Fruit fly (Drosophila melanogaster): ENCODE data around the gene Ubqn.

Ubqn gene

DNA sequence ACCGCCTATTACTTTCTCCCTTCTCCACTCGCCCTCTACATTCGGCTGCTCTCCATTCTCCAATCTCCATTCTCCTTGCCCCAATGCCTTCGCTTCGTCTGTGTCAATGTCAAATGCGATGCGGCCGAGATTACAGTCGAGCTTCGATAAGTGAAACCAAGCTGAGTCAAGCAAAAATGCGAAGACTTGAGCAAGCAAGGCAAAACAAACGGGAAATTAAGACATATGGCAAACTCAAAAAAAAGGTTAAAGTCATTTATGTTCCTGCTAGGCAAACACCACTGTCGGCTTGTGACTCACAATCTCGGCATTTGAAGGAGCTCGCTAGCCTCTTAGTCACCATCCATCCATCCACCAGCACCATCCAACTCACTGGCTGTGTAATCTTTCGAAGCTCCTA, 15.2 kb upstream of the Ubqn start (continued):
- TF ChIP-seq CG8319 (GFP tag; optimal IDR thresholded peaks at IDR 0.05) (peak; percentile 98), esn (GFP tag; optimal IDR thresholded peaks at IDR 0.05) (peak; percentile 100), fd59A (GFP tag; optimal IDR thresholded peaks at IDR 0.05) (peak; percentile 98), Eip78C (GFP tag) (peak; percentile 100), topi (GFP tag; optimal IDR thresholded peaks at IDR 0.05) (peak; percentile 99), Eip75B (GFP tag; optimal IDR thresholded peaks at IDR 0.05) (peak; percentile 99), Hr4 (GFP tag; optimal IDR thresholded peaks at IDR 0.05) (peak; percentile 97), CG32006 (GFP tag; optimal IDR thresholded peaks at IDR 0.05) (peak; percentile 97), CG11762 (GFP tag; optimal IDR thresholded peaks at IDR 0.05; ENCODE audit: insufficient read depth) (peak; percentile 97), fd85E (GFP tag; optimal IDR thresholded peaks at IDR 0.05) (peak; percentile 96), CG4318 (GFP tag; optimal IDR thresholded peaks at IDR 0.05) (peak; percentile 95), pdm3 (GFP tag; optimal IDR thresholded peaks at IDR 0.05) (peak; percentile 99), ss (GFP tag; optimal IDR thresholded peaks at IDR 0.05) (peak; percentile 97 to 98), cyc (GFP tag; optimal IDR thresholded peaks at IDR 0.05) (peak; percentile 99), CG16779 (tag; optimal IDR thresholded peaks at IDR 0.05) (peak; percentile 95), Sox14 (GFP tag; optimal IDR thresholded peaks at IDR 0.05) (peak; percentile 100), CG34406 (GFP tag; optimal IDR thresholded peaks at IDR 0.05) (peak; percentile 98), Lpt (GFP tag; optimal IDR thresholded peaks at IDR 0.05) (peak; percentile 98), vri (GFP tag; optimal IDR thresholded peaks at IDR 0.05) (peak; percentile 99), CG10631 (GFP tag; optimal IDR thresholded peaks at IDR 0.05) (peak; percentile 99), CG3919 (GFP tag; optimal IDR thresholded peaks at IDR 0.05) (peak; percentile 99), CG6854 (GFP tag; optimal IDR thresholded peaks at IDR 0.05) (peak; percentile 98), fkh (GFP tag; optimal IDR thresholded peaks at IDR 0.05) (no peak), Sox102F (GFP tag; optimal IDR thresholded peaks at IDR 0.05) (peak; percentile 99)

DNA sequence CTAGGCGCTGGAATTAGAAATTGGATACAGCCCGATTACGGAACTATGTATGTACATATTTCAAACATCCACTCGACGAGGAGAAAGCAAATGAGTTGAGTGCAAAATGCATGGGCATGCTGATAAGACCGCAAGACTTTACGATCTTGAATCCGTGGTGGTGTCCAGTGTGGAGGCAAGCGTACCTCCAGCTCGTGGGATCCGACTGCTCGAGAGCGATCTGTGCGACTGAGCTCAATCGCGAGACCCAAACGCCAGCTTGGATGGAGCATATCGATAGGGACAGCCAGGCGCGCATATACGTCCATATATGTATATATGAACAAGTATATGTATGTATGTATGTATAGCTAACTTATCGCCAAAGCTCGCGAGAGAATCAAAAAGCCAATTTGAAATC, 7.9 kb upstream of the Ubqn start, which contains the start of gene et:
Gene et, minus strand, starts transcription at position 230 of the 400 bp plus-strand sequence.
- TF ChIP-seq svp (GFP tag) (peak; percentile 79), CG6276 (GFP tag; optimal IDR thresholded peaks at IDR 0.05) (no peak)

DNA sequence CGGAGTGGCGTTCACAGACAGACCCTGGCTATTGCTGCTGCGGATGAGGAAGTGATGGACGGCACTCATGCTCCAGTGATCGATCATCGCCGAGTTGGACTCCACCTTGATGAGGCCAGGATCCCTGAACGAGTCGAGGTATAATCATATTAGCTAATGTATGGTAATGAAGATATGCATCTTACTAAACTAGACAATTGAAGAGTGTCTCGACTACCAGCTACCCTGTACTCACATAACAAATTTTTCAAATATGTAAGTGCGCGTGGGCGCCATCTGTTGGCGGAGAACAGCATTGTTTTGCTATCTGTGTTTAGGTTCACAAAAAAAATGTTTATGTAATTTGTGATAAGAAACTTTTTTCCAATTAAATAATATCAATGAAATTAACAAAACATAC, 4.4 kb upstream of the Ubqn start:
- TF ChIP-seq dsx (GFP tag; optimal IDR thresholded peaks at IDR 0.05; ENCODE audit: poor library complexity, severe bottlenecking) (no peak), Lpt (GFP tag; optimal IDR thresholded peaks at IDR 0.05) (no peak), CG6854 (GFP tag; optimal IDR thresholded peaks at IDR 0.05) (no peak), CG3919 (GFP tag; optimal IDR thresholded peaks at IDR 0.05) (no peak), Gug (GFP tag; IDR thresholded peaks at IDR 0.05) (no peak), Smox (GFP tag; optimal IDR thresholded peaks at IDR 0.05) (no peak), CG8632 (GFP tag; optimal IDR thresholded peaks at IDR 0.05) (no peak), acj6 (GFP tag; optimal IDR thresholded peaks at IDR 0.05) (no peak), CG15336 (GFP tag; IDR thresholded peaks at IDR 0.05) (no peak), Sox14 (GFP tag; optimal IDR thresholded peaks at IDR 0.05) (no peak), net (GFP tag; optimal IDR thresholded peaks at IDR 0.05) (no peak), svp (GFP tag) (no peak), CG6808 (GFP tag; optimal IDR thresholded peaks at IDR 0.05) (no peak)

DNA sequence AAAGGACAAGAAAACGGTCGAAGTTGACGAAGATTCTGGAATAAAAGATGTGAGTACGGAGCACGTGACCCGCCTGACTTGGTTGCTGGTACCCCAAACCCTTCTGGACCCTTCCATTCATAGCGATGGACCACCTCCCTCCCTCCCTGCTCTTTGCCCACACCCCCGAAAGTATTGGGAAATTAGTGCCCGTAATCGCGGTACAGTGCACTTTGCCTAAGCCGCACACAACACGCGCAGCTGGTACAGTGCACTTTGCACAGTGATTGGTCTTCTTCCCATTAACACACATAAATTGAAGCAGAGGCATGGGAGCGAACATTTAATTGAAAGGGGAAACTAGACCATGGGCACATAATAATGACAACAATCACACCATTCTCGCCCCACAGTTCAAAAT, 440 bp downstream of the Ubqn start:
- TF ChIP-seq Eip78C (GFP tag) = no peak
- no peak for TF ChIP-seq CG3032 (tag; optimal IDR thresholded peaks at IDR 0.05)
- TF ChIP-seq Hr4 (GFP tag; optimal IDR thresholded peaks at IDR 0.05) = no peak
- no peak for TF ChIP-seq spab (GFP tag; optimal IDR thresholded peaks at IDR 0.05)
- TF ChIP-seq Hr39 (GFP tag; optimal IDR thresholded peaks at IDR 0.05) = no peak
- no peak for TF ChIP-seq CG15336 (GFP tag; IDR thresholded peaks at IDR 0.05)
- no peak for TF ChIP-seq svp (GFP tag)
- TF ChIP-seq Gug (GFP tag; IDR thresholded peaks at IDR 0.05) = no peak
- TF ChIP-seq CG34406 (GFP tag; optimal IDR thresholded peaks at IDR 0.05) = no peak
- TF ChIP-seq lz (GFP tag; optimal IDR thresholded peaks at IDR 0.05) = no peak
- TF ChIP-seq Ets21C (GFP tag; optimal IDR thresholded peaks at IDR 0.05) = no peak
- no peak for TF ChIP-seq eg (GFP tag; IDR thresholded peaks at IDR 0.05)
- no peak for TF ChIP-seq CG11902 (GFP tag; optimal IDR thresholded peaks at IDR 0.05)
- no peak for TF ChIP-seq dsx (GFP tag; optimal IDR thresholded peaks at IDR 0.05; ENCODE audit: poor library complexity, severe bottlenecking)
